Fruit fly (Drosophila melanogaster): Measurements from ENCODE around the gene Axn.

Axn gene

DNA sequence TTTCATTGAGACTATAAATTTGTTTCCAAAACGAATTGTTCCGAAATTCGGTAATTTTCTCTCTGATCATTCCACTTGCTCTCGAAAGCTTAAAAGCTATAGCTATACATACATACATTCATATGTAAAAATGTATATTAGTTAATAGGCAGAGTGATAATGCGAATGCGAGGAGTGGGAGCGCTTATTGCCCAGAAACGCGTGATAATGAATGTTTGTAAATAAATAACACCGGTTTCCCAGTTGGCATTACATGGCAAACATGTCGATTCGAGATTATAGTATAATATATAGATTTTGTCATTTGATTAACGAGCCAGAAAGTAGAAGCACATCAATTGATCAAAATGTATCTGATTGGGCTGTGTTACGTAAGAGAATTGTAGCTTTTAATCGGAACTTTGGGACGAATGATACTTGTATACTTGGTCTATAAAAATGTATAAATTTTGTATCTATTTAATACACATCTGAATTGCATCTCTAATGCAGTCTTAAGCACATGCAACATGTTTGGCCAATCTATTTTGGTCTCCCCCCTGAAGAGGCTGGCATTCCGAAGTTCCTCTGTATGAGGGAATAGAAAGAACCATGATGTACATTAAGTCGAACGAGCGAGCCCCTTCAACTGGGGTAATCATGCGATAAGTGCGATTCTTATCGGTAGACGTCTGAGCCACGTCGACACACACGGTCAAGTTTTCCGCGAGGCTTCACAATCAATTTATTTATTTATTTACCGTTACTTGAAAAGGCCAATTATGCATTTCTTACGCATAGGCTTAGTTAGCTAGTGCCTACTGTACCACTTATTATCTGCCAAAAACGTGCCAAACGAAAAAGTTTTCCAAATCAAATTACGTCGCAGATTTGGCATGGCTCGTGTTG lies 9.8 kb upstream of the Axn start (continued):
- TF ChIP-seq gro (GFP tag; optimal IDR thresholded peaks at IDR 0.05): no peak
- no peak for TF ChIP-seq pan (optimal IDR thresholded peaks at IDR 0.05)
- TF ChIP-seq pan (GFP tag; optimal IDR thresholded peaks at IDR 0.05 in 1 of 2, IDR thresholded peaks at IDR 0.05 in 1 of 2): peak in 1 of 2 experiments; percentile 45
- no peak for TF ChIP-seq Eip74EF (GFP tag; optimal IDR thresholded peaks at IDR 0.05)
- no peak for TF ChIP-seq Ravus (GFP tag; IDR thresholded peaks at IDR 0.05)
- TF ChIP-seq Fer3 (tag; optimal IDR thresholded peaks at IDR 0.05): peak; percentile 35
- TF ChIP-seq CG7786 (GFP tag; optimal IDR thresholded peaks at IDR 0.05): no peak
- peak; percentile 23; the same call in 1 of the 2 replicates for TF ChIP-seq ranshi (GFP tag; IDR thresholded peaks at IDR 0.05)
- TF ChIP-seq slbo (GFP tag; IDR thresholded peaks at IDR 0.05): peak; percentile 48; the same call in 1 of the 2 replicates
- peak; percentile 25 for TF ChIP-seq sug (tag; optimal IDR thresholded peaks at IDR 0.05)
- no peak for TF ChIP-seq mld (GFP tag; IDR thresholded peaks at IDR 0.05; ENCODE audit: partially characterized antibody)
- TF ChIP-seq CG14667 (GFP tag; IDR thresholded peaks at IDR 0.05): no peak
- TF ChIP-seq CG1529 (GFP tag; optimal IDR thresholded peaks at IDR 0.05): no peak
- no peak for TF ChIP-seq Sry-δ (GFP tag; optimal IDR thresholded peaks at IDR 0.05)
- no peak for TF ChIP-seq Dip3 (GFP tag; optimal IDR thresholded peaks at IDR 0.05)
- TF ChIP-seq insv (GFP tag; optimal IDR thresholded peaks at IDR 0.05): no peak
- peak; percentile 32 for TF ChIP-seq ERR (GFP tag; optimal IDR thresholded peaks at IDR 0.05)
- TF ChIP-seq CG14050 (GFP tag; IDR thresholded peaks at IDR 0.05): no peak
- no peak for TF ChIP-seq CG7372 (GFP tag; IDR thresholded peaks at IDR 0.05)
- no peak for TF ChIP-seq schlank (tag; optimal IDR thresholded peaks at IDR 0.05)
- TF ChIP-seq sd (tag; optimal IDR thresholded peaks at IDR 0.05): peak; percentile 39
- no peak for TF ChIP-seq sens-2 (GFP tag; IDR thresholded peaks at IDR 0.05)
- no peak for TF ChIP-seq CG31388 (GFP tag; optimal IDR thresholded peaks at IDR 0.05)
- no peak for TF ChIP-seq kni (GFP tag; optimal IDR thresholded peaks at IDR 0.05)
- no peak for TF ChIP-seq CG4820 (GFP tag; optimal IDR thresholded peaks at IDR 0.05)
- no peak for TF ChIP-seq CG16813 (GFP tag; IDR thresholded peaks at IDR 0.05; ENCODE audit: partially characterized antibody)
- peak; percentile 49 for TF ChIP-seq row (GFP tag; IDR thresholded peaks at IDR 0.05)
- peak; percentile 18 for TF ChIP-seq CG10543 (GFP tag; optimal IDR thresholded peaks at IDR 0.05)
- TF ChIP-seq CG1024 (GFP tag; IDR thresholded peaks at IDR 0.05): no peak
- no peak for TF ChIP-seq wor (GFP tag; IDR thresholded peaks at IDR 0.05)
- no peak for TF ChIP-seq hkb (optimal IDR thresholded peaks at IDR 0.05)
- peak; percentile 47 for TF ChIP-seq hkb (GFP tag; IDR thresholded peaks at IDR 0.05)
- TF ChIP-seq ind (GFP tag; optimal IDR thresholded peaks at IDR 0.05): no peak
- no peak for TF ChIP-seq Bteb2 (GFP tag; optimal IDR thresholded peaks at IDR 0.05)
- 0 out of 2 replicates have a peak, but pooled peaks have one; percentile 42 for TF ChIP-seq CG14441 (GFP tag; IDR thresholded peaks at IDR 0.05)
- TF ChIP-seq BEAF-32 (GFP tag; optimal IDR thresholded peaks at IDR 0.05): no peak
- no peak for TF ChIP-seq CG1603 (tag; optimal IDR thresholded peaks at IDR 0.05)
- TF ChIP-seq chn (GFP tag; optimal IDR thresholded peaks at IDR 0.05): no peak
- TF ChIP-seq CG6175 (GFP tag; IDR thresholded peaks at IDR 0.05): no peak
- TF ChIP-seq caup (GFP tag; optimal IDR thresholded peaks at IDR 0.05; ENCODE audit: severe bottlenecking): peak; percentile 7
- TF ChIP-seq CG15011 (GFP tag; optimal IDR thresholded peaks at IDR 0.05): no peak
- no peak for TF ChIP-seq Sin3A (optimal IDR thresholded peaks at IDR 0.05)
- TF ChIP-seq CG12659 (GFP tag; optimal IDR thresholded peaks at IDR 0.05): peak; percentile 11
- TF ChIP-seq ac (GFP tag; optimal IDR thresholded peaks at IDR 0.05): no peak
- no peak for TF ChIP-seq CG18764 (GFP tag; optimal IDR thresholded peaks at IDR 0.05)
- no peak for TF ChIP-seq tna (GFP tag; IDR thresholded peaks at IDR 0.05; ENCODE audit: partially characterized antibody)
- no peak for TF ChIP-seq psq (GFP tag; optimal IDR thresholded peaks at IDR 0.05)
- peak; percentile 64 for TF ChIP-seq mirr (GFP tag; optimal IDR thresholded peaks at IDR 0.05)
- TF ChIP-seq trem (tag; optimal IDR thresholded peaks at IDR 0.05): no peak
- TF ChIP-seq dan (GFP tag; IDR thresholded peaks at IDR 0.05): no peak

Data from whole organism, embryonic.